Worm (Caenorhabditis elegans) whole organism, early embryonic: ENCODE data around the gene Y113G7B.12.

Experiments used
- aly-1 ChIP-seq: sonication (generic microtip); optimal IDR thresholded peaks from 2 replicates; lab custom pipeline; 2016; ENCODE audit warnings: missing genetic modification characterization, missing compliant biosample characterization
- ama-1 ChIP-seq: fragments of 150-350 bp; optimal IDR thresholded peaks from 2 replicates; lab custom pipeline; 2014
- ceh-13 ChIP-seq: fragments of 200-800 bp; sonication (Bioruptor generic); optimal IDR thresholded peaks from 2 replicates; lab custom pipeline; 2018; ENCODE audit warnings: mild to moderate bottlenecking, missing genetic modification characterization, missing compliant biosample characterization
- ceh-36 ChIP-seq: sonication (generic microtip); optimal IDR thresholded peaks from 2 replicates; lab custom pipeline; 2016; ENCODE audit warnings: missing genetic modification characterization, inconsistent platforms, missing compliant biosample characterization
- ets-7 ChIP-seq: sonication (generic microtip); optimal IDR thresholded peaks from 2 replicates; lab custom pipeline; 2016; ENCODE audit warnings: missing genotype, missing genetic modification characterization, missing compliant biosample characterization
- flt-1 ChIP-seq: fragments of 200-800 bp; sonication (Bioruptor generic); IDR thresholded peaks from 2 replicates; pipeline ENCODE4 v1.3.6; 2022; ENCODE audit warnings: missing genetic modification characterization, missing compliant biosample characterization
- scrt-1 ChIP-seq: fragments of 200-800 bp; sonication (Bioruptor generic); IDR thresholded peaks from 2 replicates; pipeline ENCODE4 v1.3.6; 2022; ENCODE audit warnings: missing genetic modification characterization, missing compliant biosample characterization
- sea-1 ChIP-seq: fragments of 200-800 bp; sonication (Bioruptor generic); conservative IDR thresholded peaks from 2 replicates; pipeline ENCODE4 v1.3.6; 2022; ENCODE audit warnings: missing genetic modification characterization, missing compliant biosample characterization
- tra-4 ChIP-seq: sonication (generic microtip); optimal IDR thresholded peaks from 2 replicates; lab custom pipeline; 2017; ENCODE audit warnings: missing genetic modification characterization, missing compliant biosample characterization

ce11 chrV:20195451-20196036 is 16.9 kb downstream of the Y113G7B.12 start, which contains the start of the genes srh-217 and Y113G7B.28:
- no peak for TF ChIP-seq ceh-36 (tag; lab: Kevin White, UChicago)
- no peak for TF ChIP-seq ama-1 (lab: Kevin White, UChicago)
- no peak for TF ChIP-seq scrt-1 (GFP tag; lab: Robert Waterston, UW)
- TF ChIP-seq ceh-13 (GFP tag; lab: Kevin White, UChicago), result no peak
- no peak for TF ChIP-seq aly-1
- TF ChIP-seq tra-4, result no peak
- no peak for TF ChIP-seq flt-1
- TF ChIP-seq ets-7 (tag; lab: Kevin White, UChicago), result no peak
- TF ChIP-seq sea-1 (GFP tag; lab: Robert Waterston, UW), result no peak
